Worm (Caenorhabditis elegans) whole organism, L4 larva: ENCODE results near the gene Y45G12B.2.

Experiments
- F10B5.3 ChIP-seq: sonication (generic microtip); optimal IDR thresholded peaks from 2 replicates; lab custom pipeline; 2016; ENCODE audit warnings: mild to moderate bottlenecking, missing genetic modification characterization, missing compliant biosample characterization
- F26F4.8 ChIP-seq: fragments of 200-800 bp; sonication (Bioruptor generic); conservative IDR thresholded peaks from 2 replicates; pipeline ENCODE4 v1.3.6; 2022; ENCODE audit warnings: missing genetic modification characterization, missing compliant biosample characterization
- R02D3.7 ChIP-seq: fragments of 150-350 bp; sonication (generic microtip); optimal IDR thresholded peaks from 3 replicates; lab custom pipeline; 2014; ENCODE audit warnings: missing biosample characterization, missing genetic modification characterization
- ZK337.2 ChIP-seq: fragments of 200-800 bp; sonication (Bioruptor generic); IDR thresholded peaks from 2 replicates; pipeline ENCODE4 v1.3.6; 2022; ENCODE audit warnings: missing genetic modification reagents, missing genetic modification characterization, missing compliant biosample characterization
- ZK546.5 ChIP-seq, 2 experiments: sonication (generic microtip); optimal IDR thresholded peaks; 2 replicates each; lab custom pipeline; 2017; ENCODE audit warnings: missing biosample characterization in 2 of 2, missing genetic modification characterization in 2 of 2
- aly-2 ChIP-seq: sonication (generic microtip); optimal IDR thresholded peaks from 2 replicates; lab custom pipeline; 2018; ENCODE audit warnings: missing biosample characterization, missing genetic modification characterization
- arid-1 ChIP-seq: fragments of 200-800 bp; sonication (Bioruptor generic); conservative IDR thresholded peaks from 2 replicates; pipeline ENCODE4 v1.3.6; 2022; ENCODE audit warnings: missing genetic modification reagents, missing genetic modification characterization, missing compliant biosample characterization
- ceh-32 ChIP-seq: sonication (generic microtip); optimal IDR thresholded peaks from 2 replicates; lab custom pipeline; 2016; ENCODE audit warnings: mild to moderate bottlenecking, missing genetic modification characterization, missing compliant biosample characterization; ENCODE audit not compliant: poor library complexity
- ceh-44 ChIP-seq: fragments of 200-800 bp; sonication (Bioruptor generic); IDR thresholded peaks from 2 replicates; pipeline ENCODE4 v1.3.6; 2022; ENCODE audit warnings: missing genetic modification reagents, missing genetic modification characterization, missing compliant biosample characterization
- ces-1 ChIP-seq: fragments of 150-350 bp; sonication (generic microtip); optimal IDR thresholded peaks from 4 replicates; lab custom pipeline; 2014; ENCODE audit warnings: missing biosample characterization, missing genetic modification reagents, missing genetic modification characterization
- cey-2 ChIP-seq: sonication (generic microtip); optimal IDR thresholded peaks from 3 replicates; lab custom pipeline; 2017; ENCODE audit warnings: missing genetic modification characterization, mild to moderate bottlenecking, missing compliant biosample characterization, antibody characterized with exemption, borderline replicate concordance; ENCODE audit not compliant: insufficient read depth
- daf-12 ChIP-seq: fragments of 150-350 bp; optimal IDR thresholded peaks from 2 replicates; lab custom pipeline; 2014; ENCODE audit warnings: missing biosample characterization, missing genetic modification reagents, missing genetic modification characterization
- daf-16 ChIP-seq, 3 experiments: sonication (generic microtip); optimal IDR thresholded peaks; 2 replicates each; lab custom pipeline; 2016 to 2017; ENCODE audit warnings: missing genetic modification characterization in 3 of 3, missing genetic modification reagents in 3 of 3, mild to moderate bottlenecking in 2 of 3, missing compliant biosample characterization in 2 of 3, missing biosample characterization in 1 of 3, moderate library complexity in 1 of 3
- dmd-8 ChIP-seq: fragments of 200-800 bp; sonication (Bioruptor generic); IDR thresholded peaks from 2 replicates; pipeline ENCODE4 v1.3.6; 2022; ENCODE audit warnings: missing genetic modification characterization, missing compliant biosample characterization
- egl-43 ChIP-seq: fragments of 200-800 bp; sonication (Bioruptor generic); IDR thresholded peaks from 2 replicates; pipeline ENCODE4 v1.3.6; 2022; ENCODE audit warnings: missing genetic modification reagents, missing genetic modification characterization, missing compliant biosample characterization
- fos-1 ChIP-seq: fragments of 150-350 bp; optimal IDR thresholded peaks from 2 replicates; lab custom pipeline; 2014; ENCODE audit warnings: missing biosample characterization, missing genetic modification characterization
- hlh-11 ChIP-seq: fragments of 200-800 bp; sonication (Bioruptor generic); optimal IDR thresholded peaks from 2 replicates; lab custom pipeline; 2018; ENCODE audit warnings: mild to moderate bottlenecking, missing genetic modification characterization, missing compliant biosample characterization
- hlh-30 ChIP-seq: sonication (generic microtip); optimal IDR thresholded peaks from 2 replicates; lab custom pipeline; 2017; ENCODE audit warnings: antibody characterized with exemption, mild to moderate bottlenecking, missing genetic modification characterization, missing compliant biosample characterization; ENCODE audit not compliant: insufficient read depth
- madf-5 ChIP-seq, 2 experiments: fragments of 200-800 bp; sonication (Bioruptor generic); IDR thresholded peaks; 2 replicates each; pipeline ENCODE4 v1.3.6; 2022; ENCODE audit warnings: missing compliant biosample characterization in 2 of 2, missing genetic modification characterization in 2 of 2
- madf-9 ChIP-seq: fragments of 200-800 bp; sonication (Bioruptor generic); conservative IDR thresholded peaks from 2 replicates; pipeline ENCODE4 v1.3.6; 2022; ENCODE audit warnings: missing genetic modification reagents, missing genetic modification characterization, missing compliant biosample characterization
- mdl-1 ChIP-seq, 2 experiments: fragments of 150-350 bp in 1 of 2; sonication (generic microtip) in 1 of 2; optimal IDR thresholded peaks; 2 replicates each; lab custom pipeline; 2014 to 2017; ENCODE audit warnings: missing biosample characterization in 2 of 2, missing genetic modification characterization in 2 of 2
- mxl-2 ChIP-seq: fragments of 200-800 bp; sonication (Bioruptor generic); conservative IDR thresholded peaks from 2 replicates; pipeline ENCODE4 v1.3.6; 2022; ENCODE audit warnings: missing genetic modification reagents, missing genetic modification characterization, missing compliant biosample characterization
- nhr-102 ChIP-seq: sonication (generic microtip); optimal IDR thresholded peaks from 2 replicates; lab custom pipeline; 2016; ENCODE audit warnings: mild to moderate bottlenecking, missing genetic modification characterization, moderate library complexity, missing compliant biosample characterization
- nhr-237 ChIP-seq: sonication (generic microtip); optimal IDR thresholded peaks from 2 replicates; lab custom pipeline; 2017; ENCODE audit warnings: missing biosample characterization, missing genetic modification characterization
- nhr-76 ChIP-seq: fragments of 150-350 bp; optimal IDR thresholded peaks from 2 replicates; lab custom pipeline; 2014; ENCODE audit warnings: missing biosample characterization, missing genetic modification characterization
- nhr-77 ChIP-seq: fragments of 150-350 bp; optimal IDR thresholded peaks from 2 replicates; lab custom pipeline; 2014; ENCODE audit warnings: missing biosample characterization, missing genetic modification characterization
- sdz-12 ChIP-seq: fragments of 200-800 bp; sonication (Bioruptor generic); optimal IDR thresholded peaks from 2 replicates; lab custom pipeline; 2018; ENCODE audit warnings: mild to moderate bottlenecking, missing genetic modification characterization, missing compliant biosample characterization
- set-16 ChIP-seq: fragments of 200-800 bp; sonication (Bioruptor generic); IDR thresholded peaks from 2 replicates; pipeline ENCODE4 v1.3.6; 2022; ENCODE audit warnings: missing genetic modification reagents, missing genetic modification characterization, missing compliant biosample characterization
- skn-1 ChIP-seq: fragments of 150-350 bp; optimal IDR thresholded peaks from 2 replicates; lab custom pipeline; 2014; ENCODE audit warnings: missing biosample characterization, missing genetic modification characterization
- snpc-4 ChIP-seq: fragments of 150-350 bp; optimal IDR thresholded peaks from 2 replicates; lab custom pipeline; 2014; ENCODE audit warnings: missing biosample characterization, missing genetic modification characterization
- spr-1 ChIP-seq: sonication (generic microtip); optimal IDR thresholded peaks from 2 replicates; lab custom pipeline; 2016; ENCODE audit warnings: mild to moderate bottlenecking, missing genetic modification characterization, missing compliant biosample characterization
- zag-1 ChIP-seq: fragments of 150-350 bp; optimal IDR thresholded peaks from 2 replicates; lab custom pipeline; 2014; ENCODE audit warnings: missing biosample characterization, missing genetic modification characterization
- zfp-2 ChIP-seq: sonication (generic microtip); optimal IDR thresholded peaks from 2 replicates; lab custom pipeline; 2016; ENCODE audit warnings: mild to moderate bottlenecking, missing genetic modification characterization, missing compliant biosample characterization
- ztf-11 ChIP-seq: fragments of 150-350 bp; optimal IDR thresholded peaks from 2 replicates; lab custom pipeline; 2014; ENCODE audit warnings: missing biosample characterization, missing genetic modification characterization

Y45G12B.2 gene

DNA sequence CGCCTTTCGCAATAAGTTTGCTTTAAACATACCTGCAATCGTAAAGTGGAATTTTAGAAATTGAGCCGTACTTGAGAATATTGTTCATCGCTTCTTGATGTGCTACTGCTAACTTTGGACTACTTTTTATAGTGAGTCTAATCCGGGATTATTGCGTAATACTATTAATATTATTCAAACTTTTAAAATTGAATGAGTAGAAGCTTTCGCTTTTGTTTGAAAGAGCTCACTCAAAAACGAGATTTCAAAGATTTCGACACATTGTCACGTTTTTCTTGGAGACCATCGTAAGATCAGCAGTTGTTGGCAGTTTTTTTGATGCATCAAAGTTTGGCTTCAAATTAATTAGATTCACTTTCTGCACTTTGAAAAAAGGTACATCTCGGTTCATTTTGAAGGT, 19.0 kb downstream of the Y45G12B.2 start, which contains the start of gene srt-28:
TSS of gene srt-28 (minus strand) at position 101 of the 400 bp plus-strand sequence.
- TF ChIP-seq set-16 (GFP tag; lab: Robert Waterston, UW) (no peak), daf-16 (GFP tag; optimal IDR thresholded peaks at IDR 0.05; lab: Kevin White, UChicago) (no peak), daf-16 (tag; optimal IDR thresholded peaks at IDR 0.05; lab: Kevin White, UChicago) (no peak), mdl-1 (tag; optimal IDR thresholded peaks at IDR 0.05; lab: Kevin White, UChicago) (no peak), ceh-44 (GFP tag; lab: Robert Waterston, UW) (no peak), zfp-2 (tag; lab: Kevin White, UChicago) (no peak), snpc-4 (tag; lab: Kevin White, UChicago) (no peak), F26F4.8 (no peak), ces-1 (no peak), fos-1 (tag; lab: Kevin White, UChicago) (no peak), madf-5 (GFP tag; IDR thresholded peaks at IDR 0.05; lab: Robert Waterston, UW) (no peak), dmd-8 (no peak), daf-12 (tag; lab: Kevin White, UChicago) (no peak), nhr-77 (tag; lab: Kevin White, UChicago) (no peak), skn-1 (tag; lab: Kevin White, UChicago) (no peak), ztf-11 (tag; lab: Kevin White, UChicago) (no peak), ZK337.2 (GFP tag; lab: Robert Waterston, UW) (no peak)

DNA sequence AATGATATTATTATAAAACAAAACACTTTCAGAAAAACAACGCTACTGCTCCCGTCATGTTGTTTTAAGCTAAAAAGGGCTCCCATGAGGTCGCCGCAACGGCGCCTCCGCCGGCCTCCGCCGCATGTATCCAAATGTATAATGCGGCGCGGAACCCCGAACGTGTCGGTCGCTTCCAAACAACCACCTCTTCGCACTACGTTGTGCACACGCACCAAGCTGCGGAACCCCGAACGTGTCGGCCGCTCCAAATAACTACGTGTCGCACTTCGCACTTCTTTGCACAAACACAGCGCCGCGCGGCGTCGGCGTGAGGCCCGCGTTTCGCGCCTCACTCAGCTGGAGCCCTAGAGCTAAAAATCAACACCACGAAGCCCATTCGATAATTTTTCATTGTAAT, 22.4 kb downstream of the Y45G12B.2 start:
- TF ChIP-seq sdz-12 (GFP tag; lab: Kevin White, UChicago) (no peak), set-16 (GFP tag; lab: Robert Waterston, UW) (peak; percentile 80), ceh-32 (tag; lab: Kevin White, UChicago) (no peak), hlh-11 (tag; lab: Kevin White, UChicago) (no peak), F26F4.8 (no peak)

DNA sequence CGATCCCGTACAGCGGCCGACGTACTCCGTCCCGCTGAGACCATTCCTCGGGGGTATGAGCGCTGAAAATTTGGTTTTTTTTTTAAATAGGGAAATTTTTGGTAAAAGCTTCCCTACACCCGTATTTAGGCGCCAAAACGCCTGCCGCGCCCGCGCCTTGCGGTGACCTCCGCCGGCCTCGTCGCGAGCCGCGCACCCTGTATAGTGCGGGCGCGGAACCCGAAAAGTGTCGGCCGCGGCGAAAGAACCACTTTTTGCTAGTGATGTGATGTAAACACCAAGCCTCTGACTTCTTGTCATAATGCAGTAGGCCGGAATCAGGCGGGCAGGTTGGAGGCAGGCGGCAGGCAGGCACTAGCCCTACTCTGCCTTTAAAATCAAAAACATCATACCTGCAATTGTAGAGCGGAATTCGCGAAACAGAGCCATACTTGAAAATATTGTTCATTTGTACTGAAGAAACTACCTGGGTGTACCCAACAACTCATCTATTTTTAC, 24.2 kb downstream of the Y45G12B.2 start, which contains the start of gene srt-29:
TSS of gene srt-29 (minus strand) at position 448 of the 498 bp plus-strand sequence.
- TF ChIP-seq zag-1 (tag; lab: Kevin White, UChicago) (no peak), snpc-4 (tag; lab: Kevin White, UChicago) (no peak), dmd-8 (no peak), nhr-102 (tag; lab: Kevin White, UChicago) (no peak), madf-9 (GFP tag; lab: Robert Waterston, UW) (no peak), aly-2 (tag; lab: Kevin White, UChicago) (no peak), nhr-77 (tag; lab: Kevin White, UChicago) (no peak), F10B5.3 (no peak), nhr-237 (tag; lab: Kevin White, UChicago) (no peak), spr-1 (no peak), egl-43 (peak; percentile 55; the same call in 1 of the 2 replicates), R02D3.7 (no peak), ces-1 (no peak), daf-16 (GFP tag; optimal IDR thresholded peaks at IDR 0.05; lab: Kevin White, UChicago) (no peak), daf-16 (tag; optimal IDR thresholded peaks at IDR 0.05; lab: Kevin White, UChicago) (no peak), mxl-2 (GFP tag; lab: Robert Waterston, UW) (0 out of 2 replicates have a peak, but pooled peaks have one; percentile 15), set-16 (GFP tag; lab: Robert Waterston, UW) (peak; percentile 93), cey-2 (no peak)
- TF ChIP-seq, all 104 proteins: peak for 3

DNA sequence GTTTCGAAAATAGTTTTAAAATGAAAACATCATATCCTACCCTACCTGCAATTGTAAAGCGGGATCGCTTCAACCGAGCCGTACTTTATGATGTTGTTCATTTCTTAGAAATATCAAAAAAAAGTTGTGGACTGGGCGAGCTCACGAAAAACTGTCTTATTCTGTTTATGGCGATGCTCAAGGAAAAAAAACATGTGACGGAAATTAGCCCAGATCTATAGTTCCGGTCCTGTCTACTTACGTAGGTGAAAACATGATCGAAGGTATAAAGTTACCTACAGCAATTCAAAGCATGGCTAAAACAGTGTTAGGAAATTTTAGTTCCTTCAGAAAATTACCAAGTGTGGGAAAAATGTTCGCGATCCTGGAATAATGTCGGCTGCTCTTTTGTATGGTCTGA, 26.2 kb downstream of the Y45G12B.2 start, which contains the start of gene srt-27:
TSS of gene srt-27 (minus strand) at position 101 of the 400 bp plus-strand sequence.
- TF ChIP-seq hlh-30 (tag; lab: Kevin White, UChicago) (no peak), set-16 (GFP tag; lab: Robert Waterston, UW) (no peak), arid-1 (no peak), nhr-76 (no peak), ceh-32 (tag; lab: Kevin White, UChicago) (no peak), nhr-77 (tag; lab: Kevin White, UChicago) (no peak), ZK546.5 (tag; optimal IDR thresholded peaks at IDR 0.05; lab: Kevin White, UChicago) (no peak), zag-1 (tag; lab: Kevin White, UChicago) (no peak)
